Fruit fly (Drosophila melanogaster) whole organism, wandering third instar larva: Measurements from ENCODE around the gene CG5122.

ENCODE experiments used
- Abd-B ChIP-seq: fragments of >200 bp; optimal IDR thresholded peaks from 2 replicates; lab custom pipeline; 2017; ENCODE audit warnings: missing biosample characterization, missing genetic modification characterization
- CG32264 ChIP-seq: fragments of 200-800 bp; sonication (Bioruptor generic); optimal IDR thresholded peaks from 2 replicates; lab custom pipeline; 2016; ENCODE audit warnings: missing biosample characterization, missing genetic modification characterization
- CG9705 ChIP-seq: fragments of 200-800 bp; sonication (Bioruptor generic); optimal IDR thresholded peaks from 2 replicates; lab custom pipeline; 2018; ENCODE audit warnings: missing biosample characterization, mild to moderate bottlenecking, missing genetic modification characterization
- Dif ChIP-seq: fragments of 200-275, 200-300 bp; sonication (Bioruptor generic); optimal IDR thresholded peaks from 2 replicates; lab custom pipeline; 2018; ENCODE audit warnings: missing biosample characterization, missing genetic modification characterization; ENCODE audit not compliant: partially characterized antibody
- GATAd ChIP-seq: sonication (Bioruptor generic); optimal IDR thresholded peaks from 2 replicates; lab custom pipeline; 2016; ENCODE audit warnings: missing biosample characterization, missing genetic modification characterization
- HLH106 ChIP-seq: fragments of 200-800 bp; optimal IDR thresholded peaks from 3 replicates; lab custom pipeline; 2019; ENCODE audit warnings: missing biosample characterization, mild to moderate bottlenecking, missing genetic modification characterization, moderate library complexity
- Hnf4 ChIP-seq: fragments of 200-800 bp; sonication (Bioruptor generic); optimal IDR thresholded peaks from 2 replicates; lab custom pipeline; 2016; ENCODE audit warnings: missing biosample characterization, mild to moderate bottlenecking, missing genetic modification characterization
- Hr78 ChIP-seq: fragments of >200 bp; optimal IDR thresholded peaks from 2 replicates; lab custom pipeline; 2017; ENCODE audit warnings: missing biosample characterization, missing genetic modification characterization
- Hr83 ChIP-seq: fragments of 200-300 bp; sonication (Bioruptor generic); optimal IDR thresholded peaks from 2 replicates; lab custom pipeline; 2016; ENCODE audit warnings: missing biosample characterization, mild to moderate bottlenecking, missing genetic modification characterization, moderate library complexity; ENCODE audit not compliant: poor library complexity, severe bottlenecking
- Jra ChIP-seq: sonication (Bioruptor generic); optimal IDR thresholded peaks from 2 replicates; lab custom pipeline; 2016; ENCODE audit warnings: missing biosample characterization, missing genetic modification characterization
- Mio ChIP-seq: sonication (Bioruptor generic); optimal IDR thresholded peaks from 2 replicates; lab custom pipeline; 2016; ENCODE audit warnings: missing biosample characterization, missing genetic modification characterization
- N ChIP-seq: fragments of >200 bp; optimal IDR thresholded peaks from 2 replicates; lab custom pipeline; 2018; ENCODE audit warnings: missing biosample characterization, missing external identifiers, missing genetic modification characterization
- OdsH ChIP-seq: fragments of 200-800 bp; sonication (Bioruptor generic); optimal IDR thresholded peaks from 2 replicates; lab custom pipeline; 2016; ENCODE audit warnings: missing biosample characterization, mild to moderate bottlenecking, missing genetic modification characterization
- Rel ChIP-seq, 2 experiments: fragments of 200-800 bp; sonication (Bioruptor generic) in 1 of 2; optimal IDR thresholded peaks; 2 replicates in 1 of 2; 3 replicates in 1 of 2; lab custom pipeline; 2016 to 2019; ENCODE audit warnings: mild to moderate bottlenecking in 2 of 2, missing biosample characterization in 2 of 2, missing genetic modification characterization in 2 of 2, moderate library complexity in 1 of 2
- Sp1 ChIP-seq: fragments of 200-800 bp; sonication (Bioruptor generic); optimal IDR thresholded peaks from 3 replicates; lab custom pipeline; 2019; ENCODE audit warnings: missing biosample characterization, mild to moderate bottlenecking, missing genetic modification characterization, moderate library complexity
- Vsx2 ChIP-seq: fragments of 200-300, 225-300 bp; sonication (Bioruptor generic); optimal IDR thresholded peaks from 2 replicates; lab custom pipeline; 2018; ENCODE audit warnings: missing biosample characterization, missing genetic modification characterization; ENCODE audit not compliant: partially characterized antibody
- br ChIP-seq: fragments of 200-800 bp; sonication (Bioruptor generic); optimal IDR thresholded peaks from 2 replicates; lab custom pipeline; 2016; ENCODE audit warnings: missing biosample characterization, missing genetic modification characterization
- brk ChIP-seq: fragments of 200-800 bp; sonication (Bioruptor generic); optimal IDR thresholded peaks from 2 replicates; lab custom pipeline; 2016; ENCODE audit warnings: missing biosample characterization, mild to moderate bottlenecking, missing genetic modification characterization
- dl ChIP-seq, 2 experiments: fragments of 175-275, 200-275 bp in 1 of 2; fragments of 200-275 bp in 1 of 2; sonication (Bioruptor generic); optimal IDR thresholded peaks; lab custom pipeline; 2018; ENCODE audit warnings: mild to moderate bottlenecking in 2 of 2, missing biosample characterization in 2 of 2, missing genetic modification characterization in 2 of 2, moderate library complexity in 2 of 2; ENCODE audit not compliant: partially characterized antibody in 2 of 2, insufficient read depth in 1 of 2
- dmrt93B ChIP-seq: fragments of 200-800 bp; sonication (Bioruptor generic); optimal IDR thresholded peaks from 2 replicates; lab custom pipeline; 2018; ENCODE audit warnings: missing biosample characterization, mild to moderate bottlenecking, missing genetic modification characterization
- dsf ChIP-seq: sonication (Bioruptor generic); optimal IDR thresholded peaks from 2 replicates; lab custom pipeline; 2016; ENCODE audit warnings: missing biosample characterization, missing genetic modification characterization, borderline replicate concordance
- ey ChIP-seq: fragments of 200-800 bp; sonication (Bioruptor generic); optimal IDR thresholded peaks from 2 replicates; lab custom pipeline; 2016; ENCODE audit warnings: missing biosample characterization, missing genetic modification characterization
- foxo ChIP-seq, 2 experiments: fragments of 200-800 bp; sonication (Bioruptor generic); optimal IDR thresholded peaks; 2 replicates in 1 of 2; 3 replicates in 1 of 2; lab custom pipeline; 2016 to 2017; ENCODE audit warnings: missing biosample characterization in 2 of 2, missing genetic modification characterization in 2 of 2
- fru ChIP-seq: fragments of 200-800 bp; sonication (Bioruptor generic); optimal IDR thresholded peaks from 3 replicates; lab custom pipeline; 2016; ENCODE audit warnings: missing biosample characterization, mild to moderate bottlenecking, missing genetic modification characterization
- h ChIP-seq: fragments of 200-800 bp; sonication (Bioruptor generic); optimal IDR thresholded peaks from 3 replicates; lab custom pipeline; 2016; ENCODE audit warnings: missing biosample characterization, mild to moderate bottlenecking, missing genetic modification characterization
- lola ChIP-seq: fragments of >200 bp; optimal IDR thresholded peaks from 2 replicates; lab custom pipeline; 2017; ENCODE audit warnings: missing biosample characterization, missing genetic modification characterization
- psq ChIP-seq: fragments of 200-800 bp; sonication (Bioruptor generic); optimal IDR thresholded peaks from 3 replicates; lab custom pipeline; 2017; ENCODE audit warnings: missing biosample characterization, mild to moderate bottlenecking, missing genetic modification characterization, moderate library complexity
- rgr ChIP-seq: fragments of 200-800 bp; sonication (Bioruptor generic); optimal IDR thresholded peaks from 3 replicates; lab custom pipeline; 2016; ENCODE audit warnings: missing biosample characterization, mild to moderate bottlenecking, missing genetic modification characterization
- sv ChIP-seq: fragments of 200-800 bp; sonication (Bioruptor generic); optimal IDR thresholded peaks from 3 replicates; lab custom pipeline; 2016; ENCODE audit warnings: missing biosample characterization, missing genetic modification characterization
- tai ChIP-seq: sonication (Bioruptor generic); optimal IDR thresholded peaks from 2 replicates; lab custom pipeline; 2016; ENCODE audit warnings: missing biosample characterization, missing genetic modification characterization
- usp ChIP-seq: fragments of >200 bp; optimal IDR thresholded peaks from 2 replicates; lab custom pipeline; 2017; ENCODE audit warnings: missing biosample characterization, missing genetic modification characterization

Gene CG5122

dm6 chr2L:13165802-13166347, 35.5 kb downstream of the CG5122 start, which contains the start of gene DnaJ-H:
Gene DnaJ-H, minus strand, starts transcription at chr2L:13166072.
- TF ChIP-seq dl (GFP tag; optimal IDR thresholded peaks at IDR 0.05; lab: Kevin White, UChicago; ENCODE audit: insufficient read depth in 1 of 2, partially characterized antibody in 2 of 2), result peak in 1 of 2 experiments; percentile 9
- TF ChIP-seq psq (GFP tag; lab: Kevin White, UChicago), result peak; percentile 99
- peak; percentile 50 for TF ChIP-seq Dif (GFP tag; lab: Kevin White, UChicago)
- TF ChIP-seq N, result no peak

dm6 chr2L:13176123-13176522, 45.7 kb downstream of the CG5122 start, which contains the start of gene CG43925:
Gene CG43925, plus strand, starts transcription at chr2L:13176423.
- no peak for TF ChIP-seq Hr83 (GFP tag; lab: Kevin White, UChicago)
- TF ChIP-seq dmrt93B, result no peak
- no peak for TF ChIP-seq brk
- no peak for TF ChIP-seq usp (GFP tag; lab: Kevin White, UChicago)
- no peak for TF ChIP-seq br (GFP tag; lab: Kevin White, UChicago)
- no peak for TF ChIP-seq Vsx2
- no peak for TF ChIP-seq sv (GFP tag; lab: Kevin White, UChicago)
- TF ChIP-seq Abd-B (GFP tag; lab: Kevin White, UChicago), result no peak
- no peak for TF ChIP-seq Mio (GFP tag; lab: Kevin White, UChicago)
- TF ChIP-seq Hr78 (GFP tag; lab: Kevin White, UChicago), result no peak

- peak; percentile 76 for TF ChIP-seq ey (GFP tag; lab: Kevin White, UChicago)
- TF ChIP-seq psq (GFP tag; lab: Kevin White, UChicago), result peak; percentile 68
- peak; percentile 77 for TF ChIP-seq CG9705
- TF ChIP-seq h, result peak; percentile 84
- no peak for TF ChIP-seq tai (GFP tag; lab: Kevin White, UChicago)
- peak; percentile 63 for TF ChIP-seq GATAd
- no peak for TF ChIP-seq Jra
- TF ChIP-seq CG32264 (GFP tag; lab: Kevin White, UChicago), result peak; percentile 40
- TF ChIP-seq Sp1 (GFP tag; lab: Kevin White, UChicago), result peak; percentile 76
- TF ChIP-seq Hnf4 (GFP tag; lab: Kevin White, UChicago), result no peak
- peak; percentile 41 for TF ChIP-seq Mio (GFP tag; lab: Kevin White, UChicago)
- peak; percentile 78 for TF ChIP-seq dsf
- TF ChIP-seq OdsH, result peak; percentile 73
- TF ChIP-seq Hr83 (GFP tag; lab: Kevin White, UChicago), result peak; percentile 86
- no peak for TF ChIP-seq brk
- peak; percentile 77 for TF ChIP-seq rgr (GFP tag; lab: Kevin White, UChicago)
- no peak for TF ChIP-seq Rel (GFP tag; optimal IDR thresholded peaks at IDR 0.05; lab: Kevin White, UChicago)
- peak; percentile 31 for TF ChIP-seq Rel (tag; optimal IDR thresholded peaks at IDR 0.05; lab: Kevin White, UChicago)
- TF ChIP-seq fru (GFP tag; lab: Kevin White, UChicago), result peak; percentile 81
- peak; percentile 79 for TF ChIP-seq sv (GFP tag; lab: Kevin White, UChicago)
- peak; percentile 76 for TF ChIP-seq br (GFP tag; lab: Kevin White, UChicago)
- TF ChIP-seq foxo (GFP tag; optimal IDR thresholded peaks at IDR 0.05; lab: Kevin White, UChicago), result peak in 1 of 2 experiments; percentile 87
- no peak for TF ChIP-seq lola
- TF ChIP-seq HLH106 (tag; lab: Kevin White, UChicago), result peak; percentile 84
Observed at dm6 chr2L:13176701-13177249, 46.4 kb downstream of the CG5122 start, which contains the start of the genes Sfmbt and CG5439. Gene Sfmbt, minus strand, starts transcription at chr2L:13176785. Gene CG5439, plus strand, starts transcription at chr2L:13177150.

DNA sequence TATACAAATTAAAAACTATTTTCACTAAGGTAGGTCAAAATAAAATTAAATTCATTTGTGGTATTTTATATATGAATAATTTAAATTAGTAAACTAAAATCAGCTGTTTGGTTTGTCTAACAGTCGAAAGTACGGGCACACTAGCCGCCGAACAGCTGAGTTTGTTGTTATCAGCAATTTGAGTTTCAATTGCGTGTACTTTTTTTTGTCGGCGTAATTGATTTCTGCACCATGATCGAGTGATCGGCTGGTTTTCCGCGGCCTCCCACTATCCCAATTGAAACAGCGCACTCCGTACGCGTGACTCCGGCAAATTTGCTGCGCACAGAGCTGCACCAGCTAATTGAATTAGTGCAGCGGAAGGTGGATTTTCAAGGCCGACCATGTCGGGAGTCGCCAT, 48.7 kb downstream of the CG5122 start, which contains the start of gene Alg7:
Alg7 (plus strand) TSS at position 153 of the 400 bp plus-strand sequence.
- TF ChIP-seq usp (GFP tag; lab: Kevin White, UChicago) (no peak), N (no peak), Rel (GFP tag; optimal IDR thresholded peaks at IDR 0.05; lab: Kevin White, UChicago) (no peak), Rel (tag; optimal IDR thresholded peaks at IDR 0.05; lab: Kevin White, UChicago) (peak; percentile 97), brk (no peak), CG32264 (GFP tag; lab: Kevin White, UChicago) (no peak)
